Worm (Caenorhabditis elegans): Measurements from ENCODE around the gene C35D10.7.

Gene C35D10.7

ce11 chrIII:4826606-4827005, 29.4 kb upstream of the C35D10.7 start, which contains the start of gene F26A1.3:
Gene F26A1.3, plus strand, starts transcription at chrIII:4826906.
- no peak for TF ChIP-seq lin-35 (GFP tag; optimal IDR thresholded peaks at IDR 0.05)

- TF ChIP-seq lir-1 (GFP tag; conservative IDR thresholded peaks at IDR 0.05): no peak
Measured at ce11 chrIII:4829440-4829839, 26.6 kb upstream of the C35D10.7 start, which contains the start of gene F26A1.9. Gene F26A1.9, minus strand, starts transcription at chrIII:4829540.

- TF ChIP-seq mxl-1 (tag; optimal IDR thresholded peaks at IDR 0.05): no peak
Measured at ce11 chrIII:4830207-4830606, 25.8 kb upstream of the C35D10.7 start, which contains the start of gene nspd-9. Gene nspd-9, minus strand, starts transcription at chrIII:4830307.

- TF ChIP-seq cebp-2 (GFP tag; IDR thresholded peaks at IDR 0.05) (no peak), ceh-40 (GFP tag; IDR thresholded peaks at IDR 0.05) (no peak), C06A6.2 (GFP tag; conservative IDR thresholded peaks at IDR 0.05) (no peak), lsy-27 (tag; optimal IDR thresholded peaks at IDR 0.05; ENCODE audit: borderline replicate concordance, insufficient read depth) (no peak), madf-6 (GFP tag; IDR thresholded peaks at IDR 0.05) (no peak), ceh-100 (GFP tag; IDR thresholded peaks at IDR 0.05) (no peak), somi-1 (GFP tag; optimal IDR thresholded peaks at IDR 0.05) (no peak), B0019.2 (GFP tag; conservative IDR thresholded peaks at IDR 0.05) (no peak), T26A5.8 (tag; optimal IDR thresholded peaks at IDR 0.05) (no peak), hmg-20 (GFP tag; IDR thresholded peaks at IDR 0.05) (no peak), chd-7 (tag; optimal IDR thresholded peaks at IDR 0.05) (no peak), lir-1 (GFP tag; conservative IDR thresholded peaks at IDR 0.05) (no peak), repo-1 (tag; optimal IDR thresholded peaks at IDR 0.05) (no peak), aptf-2 (GFP tag; conservative IDR thresholded peaks at IDR 0.05) (no peak), snpc-4 (GFP tag; optimal IDR thresholded peaks at IDR 0.05) (no peak), snpc-4 (tag; optimal IDR thresholded peaks at IDR 0.05) (no peak), ztf-6 (GFP tag; IDR thresholded peaks at IDR 0.05) (no peak), hmg-1.2 (GFP tag; IDR thresholded peaks at IDR 0.05) (no peak), die-1 (tag; optimal IDR thresholded peaks at IDR 0.05) (no peak), akir-1 (GFP tag; optimal IDR thresholded peaks at IDR 0.05) (no peak)
Measured at ce11 chrIII:4837429-4837828, 18.6 kb upstream of the C35D10.7 start, which contains the start of the genes acbp-7 and F26A1.19. Gene acbp-7, plus strand, starts transcription at chrIII:4837729. Gene F26A1.19, plus strand, starts transcription at chrIII:4837731.

- TF ChIP-seq nfya-2 (GFP tag; IDR thresholded peaks at IDR 0.05) (no peak), ztf-3 (GFP tag; optimal IDR thresholded peaks at IDR 0.05) (no peak)
Measured at ce11 chrIII:4842173-4842572, 13.8 kb upstream of the C35D10.7 start, which contains the start of gene clec-156. Gene clec-156, minus strand, starts transcription at chrIII:4842273.

- TF ChIP-seq hrde-1 (tag; optimal IDR thresholded peaks at IDR 0.05; ENCODE audit: borderline replicate concordance): no peak
- TF ChIP-seq repo-1 (tag; optimal IDR thresholded peaks at IDR 0.05): no peak
- TF ChIP-seq nfya-2 (GFP tag; IDR thresholded peaks at IDR 0.05): no peak
- no peak for TF ChIP-seq chd-7 (tag; optimal IDR thresholded peaks at IDR 0.05)
- no peak for TF ChIP-seq bed-2 (GFP tag; IDR thresholded peaks at IDR 0.05)
- TF ChIP-seq ztf-28 (GFP tag; IDR thresholded peaks at IDR 0.05): no peak
- TF ChIP-seq snpc-3.4 (tag; optimal IDR thresholded peaks at IDR 0.05): no peak
- TF ChIP-seq hmg-20 (GFP tag; IDR thresholded peaks at IDR 0.05): no peak
- no peak for TF ChIP-seq efl-1 (GFP tag; optimal IDR thresholded peaks at IDR 0.05)
- TF ChIP-seq pha-4 (tag; optimal IDR thresholded peaks at IDR 0.05): no peak
- no peak for TF ChIP-seq lag-1 (GFP tag; IDR thresholded peaks at IDR 0.05)
- TF ChIP-seq unc-130 (GFP tag; optimal IDR thresholded peaks at IDR 0.05): no peak
- TF ChIP-seq dox-1 (GFP tag; IDR thresholded peaks at IDR 0.05): no peak
- TF ChIP-seq B0336.3 (GFP tag; IDR thresholded peaks at IDR 0.05): no peak
- no peak for TF ChIP-seq let-526 (GFP tag; IDR thresholded peaks at IDR 0.05)
- TF ChIP-seq lin-40 (tag; optimal IDR thresholded peaks at IDR 0.05): no peak
Measured at ce11 chrIII:4844327-4844726, 11.7 kb upstream of the C35D10.7 start, which contains the start of the genes clec-157 and fkh-5. Gene clec-157, minus strand, starts transcription at chrIII:4844427. Gene fkh-5, plus strand, starts transcription at chrIII:4844662.

All from whole organism, young adult.